Fruit fly (Drosophila melanogaster) S2 (cell line): ENCODE measurements around the gene Atg14.

Experiments
- CG8478 ChIP-seq: fragments of >200 bp; optimal IDR thresholded peaks from 2 replicates; lab custom pipeline; 2018
- CTCF ChIP-seq, 2 experiments: fragments of >200 bp; optimal IDR thresholded peaks; 2 replicates each; lab custom pipeline; 2018

The Atg14 gene

DNA sequence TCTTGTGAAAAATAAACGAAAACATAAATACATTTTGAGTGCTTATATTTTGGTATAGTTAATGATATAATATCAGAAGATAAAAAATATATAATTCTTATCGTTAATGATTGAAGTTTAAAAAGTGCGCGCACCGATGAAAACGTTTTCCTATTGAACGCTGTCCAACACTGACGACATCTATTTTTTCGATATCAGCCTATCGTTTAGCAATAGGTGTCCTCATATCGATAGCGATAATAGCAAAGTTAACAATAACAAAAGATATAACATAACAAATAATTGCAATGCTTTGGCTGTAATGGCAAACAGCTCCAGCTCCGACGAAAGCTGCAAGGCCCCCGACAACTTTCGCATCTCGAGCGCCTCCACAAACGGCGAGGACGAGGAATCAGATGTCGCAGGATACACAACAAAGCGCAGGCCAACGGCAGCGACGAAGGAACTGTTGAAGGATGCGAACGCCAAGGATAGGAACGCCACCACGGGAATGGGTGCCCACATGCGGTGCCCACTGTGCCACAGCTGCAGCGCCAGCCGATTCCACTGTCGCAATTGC, at the start of gene Atg14:
Gene Atg14 (plus strand): TSS at position 225 of the 559 bp plus-strand sequence.
- TF ChIP-seq CG8478 (lab: Kevin White, UChicago): no peak
- no peak for TF ChIP-seq CTCF (optimal IDR thresholded peaks at IDR 0.05; lab: Kevin White, UChicago)

DNA sequence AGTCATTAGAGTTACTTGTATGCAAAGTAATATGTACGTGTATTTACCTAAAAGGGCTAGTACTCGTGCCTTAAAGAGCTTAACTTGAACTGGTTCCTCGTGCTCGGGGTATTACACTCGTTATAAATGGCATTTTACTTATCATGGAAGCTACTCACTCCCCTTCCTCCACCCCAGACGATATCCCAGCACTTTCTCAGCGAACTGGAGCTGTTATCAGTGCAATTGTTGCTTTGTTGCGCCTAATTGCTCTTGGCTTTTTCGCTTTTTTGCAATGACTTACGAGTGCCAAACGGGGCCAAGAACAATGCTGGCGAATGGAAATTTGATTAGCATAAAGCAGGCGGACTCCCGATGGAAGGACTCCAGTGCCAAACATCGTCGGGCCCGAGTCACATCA, 49.1 kb upstream of the Atg14 start:
- no peak for TF ChIP-seq CTCF (optimal IDR thresholded peaks at IDR 0.05; lab: Kevin White, UChicago)
- no peak for TF ChIP-seq CG8478 (lab: Kevin White, UChicago)

DNA sequence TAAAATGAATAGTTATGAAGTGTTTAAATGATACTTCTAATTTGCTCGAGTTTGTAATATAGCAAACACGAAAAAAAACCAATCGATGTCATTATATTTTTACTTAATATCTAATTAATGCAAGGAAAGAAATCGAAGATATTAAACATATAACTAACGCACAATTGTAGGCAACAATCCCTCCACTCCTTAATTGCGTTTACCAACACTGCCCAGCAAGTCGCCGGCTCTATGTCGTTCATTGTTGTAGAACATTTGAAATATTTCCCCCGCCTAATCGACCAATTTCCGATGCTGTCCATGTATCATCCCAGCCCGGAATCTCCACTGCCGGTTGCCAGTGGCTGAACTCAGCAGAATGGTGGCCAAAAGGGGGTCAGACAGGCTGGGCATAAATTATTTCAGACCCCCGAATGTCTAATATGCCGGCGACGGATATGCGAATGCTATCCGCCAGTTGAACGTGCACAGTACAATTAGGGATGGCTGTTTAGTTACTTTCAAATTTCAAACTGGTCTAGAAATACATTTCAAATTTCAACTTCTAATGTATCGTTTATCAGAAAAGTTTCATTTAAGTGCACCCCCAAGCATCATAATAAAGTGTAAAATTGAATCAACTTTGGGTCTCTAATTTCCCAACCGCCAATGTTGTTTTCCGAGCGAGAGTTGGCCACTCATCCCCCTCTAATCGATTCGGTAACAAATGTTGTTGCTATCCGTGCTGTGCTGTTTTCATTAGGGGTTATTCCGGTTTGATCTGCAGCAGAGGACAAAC, 47.6 kb upstream of the Atg14 start:
- TF ChIP-seq CG8478 (lab: Kevin White, UChicago) (no peak), CTCF (optimal IDR thresholded peaks at IDR 0.05; lab: Kevin White, UChicago) (no peak)

DNA sequence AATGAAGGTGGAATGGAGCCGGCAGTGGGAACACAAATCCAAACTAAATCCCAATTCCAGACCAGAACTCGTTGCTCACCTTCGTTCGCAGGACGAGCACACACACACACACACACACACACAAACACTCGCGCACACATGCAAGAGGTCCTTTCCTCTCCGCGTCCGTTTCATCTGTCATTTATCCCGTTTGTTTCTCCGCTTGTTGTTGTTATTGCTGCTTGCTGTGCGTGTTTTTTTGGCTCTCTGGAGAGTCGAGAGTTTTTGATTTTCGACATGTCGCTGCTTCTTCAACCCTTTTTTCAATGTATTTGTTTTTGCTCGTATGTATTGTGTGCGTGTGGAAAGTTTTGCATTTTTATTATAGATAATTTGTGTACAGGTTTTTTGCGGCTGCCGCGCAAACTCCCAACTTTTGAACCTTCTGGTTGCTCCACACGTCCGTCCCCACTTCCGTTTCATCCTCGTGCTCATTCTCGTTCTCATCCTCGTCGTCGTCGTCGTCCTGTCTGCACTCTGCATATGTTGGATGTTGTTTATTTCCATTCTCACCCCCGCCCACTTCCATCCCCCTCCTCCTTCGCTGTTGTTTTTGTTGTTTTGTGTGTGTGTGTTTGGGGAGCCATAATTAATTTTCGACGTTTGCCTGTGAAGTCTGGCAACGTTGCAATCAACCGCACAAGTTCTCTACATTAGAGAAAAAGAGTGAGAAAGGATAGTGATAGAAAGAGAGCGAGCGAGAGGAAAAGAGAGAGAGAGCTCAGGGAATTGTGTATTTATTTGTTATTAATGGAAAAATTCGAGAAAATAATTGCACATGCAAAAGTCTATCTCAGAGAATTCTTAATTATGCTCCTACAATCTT, 46.8 kb upstream of the Atg14 start:
- TF ChIP-seq CTCF (optimal IDR thresholded peaks at IDR 0.05; lab: Kevin White, UChicago) (no peak), CG8478 (lab: Kevin White, UChicago) (no peak)

DNA sequence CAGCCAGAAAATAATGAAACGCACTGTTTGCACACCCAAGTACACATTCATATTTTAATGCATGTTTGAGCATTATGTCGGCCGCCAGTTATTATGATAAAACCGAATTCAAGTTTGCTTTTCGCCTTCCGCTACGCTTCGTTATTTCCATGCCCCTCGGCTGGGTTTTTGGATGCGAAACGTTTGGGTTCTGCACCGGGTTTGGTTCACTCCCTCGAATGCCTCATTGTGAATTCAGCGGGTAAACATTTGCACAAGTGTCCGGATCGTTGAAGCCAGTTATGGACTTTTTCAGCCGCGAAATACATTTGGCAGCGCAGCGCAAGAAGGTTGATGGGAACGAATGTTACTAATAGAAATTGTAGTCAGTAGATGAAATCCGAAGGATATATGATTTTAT, 45.0 kb upstream of the Atg14 start:
- no peak for TF ChIP-seq CG8478 (lab: Kevin White, UChicago)
- TF ChIP-seq CTCF (optimal IDR thresholded peaks at IDR 0.05; lab: Kevin White, UChicago): no peak

DNA sequence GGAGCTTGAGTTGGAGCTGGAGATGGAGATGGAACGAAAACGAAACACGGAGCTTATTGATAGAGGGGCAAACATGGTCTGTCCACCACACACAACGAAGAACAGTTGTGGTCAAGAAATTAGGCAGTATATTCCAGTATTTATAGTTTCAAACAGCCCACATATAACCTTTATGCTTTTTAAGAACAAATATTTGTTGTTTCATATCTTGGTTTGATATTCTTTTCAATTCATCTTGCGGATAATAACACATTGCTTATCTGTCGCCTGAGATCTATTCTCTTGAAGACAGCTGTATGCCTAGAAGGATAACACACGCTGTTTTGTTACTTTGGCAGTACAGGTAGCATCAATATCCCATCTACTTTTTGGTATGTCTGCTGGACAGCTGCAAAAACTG, 43.4 kb upstream of the Atg14 start:
- no peak for TF ChIP-seq CTCF (optimal IDR thresholded peaks at IDR 0.05; lab: Kevin White, UChicago)
- TF ChIP-seq CG8478 (lab: Kevin White, UChicago): no peak

DNA sequence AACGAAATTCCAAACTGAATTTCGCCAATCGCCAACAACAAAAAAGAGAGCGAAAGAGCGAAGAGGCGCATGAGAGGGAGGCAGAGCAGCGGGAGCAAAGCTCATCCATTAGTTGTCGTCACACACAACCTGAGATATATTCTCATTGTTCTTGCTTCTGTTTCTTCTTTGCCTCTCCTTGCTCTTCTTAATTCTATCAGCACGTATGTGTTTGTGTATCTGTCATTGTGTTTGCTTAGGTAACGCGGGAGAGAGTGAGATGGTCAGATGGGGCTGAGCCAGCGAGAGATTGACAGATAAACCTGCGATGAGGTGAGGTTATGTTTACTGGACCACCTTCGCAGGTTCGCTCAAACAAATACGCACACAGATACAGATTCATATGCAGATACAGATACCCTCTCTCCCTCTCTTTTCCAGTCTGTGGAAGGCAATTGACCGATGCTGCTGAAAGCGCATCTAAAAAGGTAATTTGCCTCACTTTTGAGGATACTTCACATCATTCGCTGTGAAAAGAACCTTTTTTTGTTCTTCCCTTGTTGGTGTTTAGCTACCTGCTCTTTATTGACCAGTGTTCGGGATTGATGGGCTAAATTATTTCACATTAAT, 42.1 kb upstream of the Atg14 start:
- TF ChIP-seq CTCF (optimal IDR thresholded peaks at IDR 0.05; lab: Kevin White, UChicago) (no peak), CG8478 (lab: Kevin White, UChicago) (no peak)

DNA sequence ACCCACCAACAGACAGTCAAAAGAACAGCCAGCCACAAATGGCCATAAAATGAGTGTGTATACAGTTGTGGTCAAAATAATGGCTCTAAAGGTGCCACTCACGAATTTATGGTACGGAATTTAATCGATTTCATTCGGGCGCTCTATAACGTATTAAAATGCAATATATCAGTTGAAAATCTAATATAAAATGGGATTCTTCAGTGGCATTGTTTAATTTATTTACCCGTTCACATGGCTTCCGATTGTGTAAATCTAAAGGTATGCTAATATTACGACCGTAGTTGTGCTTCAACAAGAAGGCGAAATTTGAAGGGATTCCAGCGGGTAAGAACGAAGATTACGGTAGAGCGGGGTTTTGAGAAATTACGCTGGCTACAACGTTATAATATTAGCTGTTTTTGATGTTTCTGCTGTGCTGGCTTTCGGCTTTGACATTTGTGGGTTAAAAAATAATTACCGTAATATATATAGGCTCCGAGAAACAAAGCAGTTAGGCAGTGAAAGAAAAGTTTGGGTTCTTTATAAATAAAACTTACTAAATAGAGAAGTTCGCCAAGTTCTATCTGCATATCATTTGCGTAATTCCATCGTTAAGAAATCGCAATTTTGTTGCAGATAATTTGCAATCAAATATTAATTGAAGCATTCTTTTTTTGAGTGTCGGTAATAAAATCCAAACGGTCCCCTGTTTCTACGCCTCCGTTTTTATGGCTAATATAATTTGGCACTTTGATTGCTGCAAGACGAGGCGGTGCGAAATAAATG, 40.4 kb upstream of the Atg14 start:
- TF ChIP-seq CTCF (optimal IDR thresholded peaks at IDR 0.05; lab: Kevin White, UChicago) (no peak), CG8478 (lab: Kevin White, UChicago) (no peak)

DNA sequence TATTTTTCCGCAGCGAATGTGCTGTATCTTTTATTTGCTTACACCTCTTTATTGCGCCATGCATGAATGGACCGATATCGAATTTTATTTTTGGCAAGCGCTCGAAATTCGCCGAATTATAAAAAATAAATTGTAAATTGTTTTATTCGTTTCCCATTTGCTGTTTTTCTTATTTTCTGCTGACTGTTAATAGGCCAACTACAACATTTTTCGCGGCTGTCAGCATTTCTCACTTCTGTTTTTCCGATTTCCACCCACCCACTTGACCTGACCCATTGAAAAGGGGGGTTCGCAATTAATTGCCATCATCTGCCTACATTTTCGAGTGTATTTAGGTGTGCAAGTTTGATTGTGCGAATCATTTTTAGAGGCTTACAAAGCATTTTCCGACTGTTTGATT, 39.6 kb upstream of the Atg14 start:
- TF ChIP-seq CG8478 (lab: Kevin White, UChicago) (no peak), CTCF (optimal IDR thresholded peaks at IDR 0.05; lab: Kevin White, UChicago) (no peak)

DNA sequence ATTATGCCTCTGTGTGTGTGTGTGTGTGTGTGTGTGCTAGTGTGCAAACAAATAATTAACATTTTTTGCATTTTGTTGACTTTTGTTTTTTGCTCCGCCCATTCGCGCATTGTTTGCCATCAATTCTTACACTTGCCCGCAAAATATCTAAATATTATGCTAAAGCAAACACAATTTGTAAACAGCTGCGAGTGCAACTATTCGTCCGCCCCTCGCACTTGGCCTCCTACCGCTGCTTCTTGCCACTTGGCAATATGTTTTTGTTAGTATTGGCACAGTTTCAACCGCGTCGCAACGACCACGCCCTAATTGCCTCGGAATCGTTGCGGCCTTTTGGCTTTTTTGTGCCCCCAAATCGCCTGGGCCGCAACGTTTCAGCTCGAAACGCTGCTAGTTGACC, 38.6 kb upstream of the Atg14 start:
- TF ChIP-seq CG8478 (lab: Kevin White, UChicago) (no peak), CTCF (optimal IDR thresholded peaks at IDR 0.05; lab: Kevin White, UChicago) (no peak)

DNA sequence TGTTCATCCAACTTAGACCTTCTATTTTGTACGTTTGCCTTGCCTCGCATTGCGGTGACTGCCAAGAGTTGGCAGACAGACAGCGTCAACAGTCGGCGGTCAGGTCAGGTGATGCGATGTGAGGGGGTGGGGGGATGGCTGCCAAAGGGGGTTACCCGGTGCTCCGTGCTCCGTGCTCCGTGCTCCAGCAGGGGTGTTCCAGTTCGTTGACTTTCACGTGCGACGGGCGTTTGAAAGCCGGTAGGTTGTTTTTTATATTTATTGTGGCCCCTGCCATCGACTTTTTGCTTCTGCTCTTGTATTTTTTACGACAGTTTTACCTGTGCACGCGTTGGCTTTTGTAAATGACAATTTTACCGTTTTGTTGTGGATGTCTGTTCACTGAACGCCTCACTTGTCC, 34.2 kb upstream of the Atg14 start:
- TF ChIP-seq CTCF (optimal IDR thresholded peaks at IDR 0.05; lab: Kevin White, UChicago) (no peak), CG8478 (lab: Kevin White, UChicago) (no peak)

DNA sequence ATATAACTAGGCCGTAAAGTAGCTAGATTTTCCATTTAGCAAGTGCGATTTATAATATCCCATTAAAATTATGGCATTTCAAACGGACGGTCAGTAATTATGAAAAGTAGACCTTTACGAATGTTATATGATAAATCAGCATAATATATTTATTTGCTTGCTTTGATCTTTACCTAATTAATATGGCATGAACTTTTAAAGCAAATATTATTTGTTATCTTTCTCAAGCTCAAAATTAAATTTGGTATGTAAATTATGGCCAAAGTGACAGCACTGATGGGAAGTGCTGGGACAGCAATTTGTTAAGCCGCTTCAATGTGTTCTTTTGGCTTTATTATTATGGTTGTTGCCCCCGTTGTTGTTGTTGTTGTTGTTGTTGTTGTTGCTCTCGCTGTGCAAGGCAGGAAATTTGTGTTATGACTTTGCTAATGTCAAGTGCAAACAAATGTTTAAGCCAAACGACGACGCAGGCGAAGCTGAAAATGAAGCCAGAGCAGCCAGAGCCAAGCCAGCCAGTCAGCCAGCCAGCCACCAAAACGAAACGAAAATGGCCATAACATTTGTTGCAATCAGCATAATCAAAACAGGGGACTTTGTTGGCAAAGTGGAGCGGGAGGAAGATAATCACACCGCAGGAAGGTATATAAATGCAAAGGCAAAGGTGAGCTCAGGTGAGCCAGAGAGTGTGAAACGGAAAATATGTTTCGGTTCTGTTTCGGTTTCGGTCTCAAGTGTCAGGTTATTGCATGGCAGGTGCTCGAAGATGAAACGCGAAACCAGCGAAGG, 33.5 kb upstream of the Atg14 start:
- TF ChIP-seq CG8478 (lab: Kevin White, UChicago) (no peak), CTCF (optimal IDR thresholded peaks at IDR 0.05; lab: Kevin White, UChicago) (no peak)
